Worm (Caenorhabditis elegans) whole organism, L4 larva: ENCODE results near the gene D1046.2.

Source experiments
- D1046.2 ChIP-seq: fragments of 200-800 bp; sonication (Bioruptor generic); IDR thresholded peaks from 2 replicates; pipeline ENCODE4 v1.3.6; 2022; ENCODE audit warnings: missing genetic modification characterization, missing compliant biosample characterization
- Y105C5A.15 ChIP-seq: fragments of 200-800 bp; sonication (Bioruptor generic); IDR thresholded peaks from 2 replicates; pipeline ENCODE4 v1.3.6; 2022; ENCODE audit warnings: missing genetic modification characterization, missing compliant biosample characterization
- Y48G9A.11 ChIP-seq: fragments of 200-800 bp; sonication (Bioruptor generic); IDR thresholded peaks from 2 replicates; pipeline ENCODE4 v1.3.6; 2022; ENCODE audit warnings: missing genetic modification reagents, missing genetic modification characterization, missing compliant biosample characterization
- Y75B8A.6 ChIP-seq: fragments of 200-800 bp; sonication (Bioruptor generic); IDR thresholded peaks from 2 replicates; pipeline ENCODE4 v1.3.6; 2022; ENCODE audit warnings: missing genetic modification reagents, missing genetic modification characterization, missing compliant biosample characterization
- aha-1 ChIP-seq: fragments of 150-350 bp; peaks from one replicate; lab custom pipeline; 2014; ENCODE audit warnings: missing biosample characterization, missing genetic modification characterization
- ama-1 ChIP-seq: fragments of 150-350 bp; optimal IDR thresholded peaks from 2 replicates; lab custom pipeline; 2014; ENCODE audit warnings: inconsistent platforms, mixed read lengths
- ceh-20 ChIP-seq: fragments of 200-800 bp; sonication (Bioruptor generic); IDR thresholded peaks from 2 replicates; pipeline ENCODE4 v1.3.6; 2022; ENCODE audit warnings: missing genetic modification reagents, missing genetic modification characterization, missing compliant biosample characterization
- ceh-28 ChIP-seq: fragments of 150-350 bp; optimal IDR thresholded peaks from 2 replicates; lab custom pipeline; 2014; ENCODE audit warnings: missing biosample characterization, missing genetic modification reagents, missing genetic modification characterization
- ceh-32 ChIP-seq: sonication (generic microtip); optimal IDR thresholded peaks from 2 replicates; lab custom pipeline; 2016; ENCODE audit warnings: mild to moderate bottlenecking, missing genetic modification characterization, missing compliant biosample characterization; ENCODE audit not compliant: poor library complexity
- ceh-62 ChIP-seq: sonication (generic microtip); optimal IDR thresholded peaks from 2 replicates; lab custom pipeline; 2017; ENCODE audit warnings: missing biosample characterization, missing genetic modification characterization
- cey-2 ChIP-seq: sonication (generic microtip); optimal IDR thresholded peaks from 3 replicates; lab custom pipeline; 2017; ENCODE audit warnings: missing genetic modification characterization, mild to moderate bottlenecking, missing compliant biosample characterization, antibody characterized with exemption, borderline replicate concordance; ENCODE audit not compliant: insufficient read depth
- ctbp-1 ChIP-seq: fragments of 200-800 bp; sonication (Bioruptor generic); IDR thresholded peaks from 2 replicates; pipeline ENCODE4 v1.3.6; 2022; ENCODE audit warnings: missing genetic modification reagents, missing genetic modification characterization, missing compliant biosample characterization
- daf-12 ChIP-seq: fragments of 150-350 bp; optimal IDR thresholded peaks from 2 replicates; lab custom pipeline; 2014; ENCODE audit warnings: missing biosample characterization, missing genetic modification reagents, missing genetic modification characterization
- daf-16 ChIP-seq, 3 experiments: sonication (generic microtip); optimal IDR thresholded peaks; 2 replicates each; lab custom pipeline; 2016 to 2017; ENCODE audit warnings: missing genetic modification characterization in 3 of 3, missing genetic modification reagents in 3 of 3, mild to moderate bottlenecking in 2 of 3, missing compliant biosample characterization in 2 of 3, missing biosample characterization in 1 of 3, moderate library complexity in 1 of 3
- dmd-6 ChIP-seq: fragments of 200-800 bp; sonication (Bioruptor generic); IDR thresholded peaks from 2 replicates; pipeline ENCODE4 v1.3.6; 2022; ENCODE audit warnings: missing genetic modification reagents, missing genetic modification characterization, missing compliant biosample characterization
- dmd-8 ChIP-seq: fragments of 200-800 bp; sonication (Bioruptor generic); IDR thresholded peaks from 2 replicates; pipeline ENCODE4 v1.3.6; 2022; ENCODE audit warnings: missing genetic modification characterization, missing compliant biosample characterization
- dmd-9 ChIP-seq: fragments of 200-800 bp; sonication (Bioruptor generic); IDR thresholded peaks from 2 replicates; pipeline ENCODE4 v1.3.6; 2022; ENCODE audit warnings: missing genetic modification reagents, missing genetic modification characterization, missing compliant biosample characterization
- duxl-1 ChIP-seq: sonication (generic microtip); optimal IDR thresholded peaks from 2 replicates; lab custom pipeline; 2016; ENCODE audit warnings: mild to moderate bottlenecking, missing genetic modification characterization, moderate library complexity, missing compliant biosample characterization; ENCODE audit not compliant: poor library complexity
- dve-1 ChIP-seq: sonication (generic microtip); optimal IDR thresholded peaks from 2 replicates; lab custom pipeline; 2017; ENCODE audit warnings: antibody characterized with exemption, mild to moderate bottlenecking, missing genetic modification characterization, missing compliant biosample characterization; ENCODE audit not compliant: insufficient read depth
- egl-43 ChIP-seq: fragments of 200-800 bp; sonication (Bioruptor generic); IDR thresholded peaks from 2 replicates; pipeline ENCODE4 v1.3.6; 2022; ENCODE audit warnings: missing genetic modification reagents, missing genetic modification characterization, missing compliant biosample characterization
- fos-1 ChIP-seq: fragments of 150-350 bp; optimal IDR thresholded peaks from 2 replicates; lab custom pipeline; 2014; ENCODE audit warnings: missing biosample characterization, missing genetic modification characterization
- hlh-11 ChIP-seq: fragments of 200-800 bp; sonication (Bioruptor generic); optimal IDR thresholded peaks from 2 replicates; lab custom pipeline; 2018; ENCODE audit warnings: mild to moderate bottlenecking, missing genetic modification characterization, missing compliant biosample characterization
- hlh-30 ChIP-seq: sonication (generic microtip); optimal IDR thresholded peaks from 2 replicates; lab custom pipeline; 2017; ENCODE audit warnings: antibody characterized with exemption, mild to moderate bottlenecking, missing genetic modification characterization, missing compliant biosample characterization; ENCODE audit not compliant: insufficient read depth
- lin-13 ChIP-seq: fragments of 150-350 bp; optimal IDR thresholded peaks from 2 replicates; lab custom pipeline; 2014; ENCODE audit warnings: missing biosample characterization, missing genetic modification reagents, missing genetic modification characterization
- lin-29 ChIP-seq: fragments of 200-800 bp; sonication (Bioruptor generic); IDR thresholded peaks from 2 replicates; pipeline ENCODE4 v1.3.6; 2022; ENCODE audit warnings: missing genetic modification reagents, missing genetic modification characterization, missing compliant biosample characterization
- lsy-2 ChIP-seq, 2 experiments: fragments of 150-350 bp in 1 of 2; sonication (generic microtip) in 1 of 2; optimal IDR thresholded peaks; 2 replicates each; lab custom pipeline; 2014 to 2017; ENCODE audit warnings: missing biosample characterization in 2 of 2, missing genetic modification characterization in 2 of 2
- madf-5 ChIP-seq, 2 experiments: fragments of 200-800 bp; sonication (Bioruptor generic); IDR thresholded peaks; 2 replicates each; pipeline ENCODE4 v1.3.6; 2022; ENCODE audit warnings: missing compliant biosample characterization in 2 of 2, missing genetic modification characterization in 2 of 2
- mdl-1 ChIP-seq, 2 experiments: fragments of 150-350 bp in 1 of 2; sonication (generic microtip) in 1 of 2; optimal IDR thresholded peaks; 2 replicates each; lab custom pipeline; 2014 to 2017; ENCODE audit warnings: missing biosample characterization in 2 of 2, missing genetic modification characterization in 2 of 2
- mxl-2 ChIP-seq: fragments of 200-800 bp; sonication (Bioruptor generic); conservative IDR thresholded peaks from 2 replicates; pipeline ENCODE4 v1.3.6; 2022; ENCODE audit warnings: missing genetic modification reagents, missing genetic modification characterization, missing compliant biosample characterization
- mxl-3 ChIP-seq: fragments of 200-800 bp; sonication (Bioruptor generic); optimal IDR thresholded peaks from 2 replicates; lab custom pipeline; 2018; ENCODE audit warnings: mild to moderate bottlenecking, missing genetic modification characterization, missing compliant biosample characterization
- nhr-111 ChIP-seq: fragments of 200-800 bp; sonication (Bioruptor generic); optimal IDR thresholded peaks from 2 replicates; lab custom pipeline; 2018; ENCODE audit warnings: mild to moderate bottlenecking, missing genetic modification characterization, missing compliant biosample characterization
- nhr-25 ChIP-seq: sonication (generic microtip); optimal IDR thresholded peaks from 2 replicates; lab custom pipeline; 2017; ENCODE audit warnings: missing genetic modification characterization, mild to moderate bottlenecking, missing compliant biosample characterization, antibody characterized with exemption, moderate library complexity, borderline replicate concordance; ENCODE audit not compliant: insufficient read depth
- nhr-41 ChIP-seq: fragments of 200-800 bp; sonication (Bioruptor generic); IDR thresholded peaks from 2 replicates; pipeline ENCODE4 v1.3.6; 2022; ENCODE audit warnings: missing genetic modification reagents, missing genetic modification characterization, missing compliant biosample characterization
- nhr-6 ChIP-seq: fragments of 150-350 bp; optimal IDR thresholded peaks from 2 replicates; lab custom pipeline; 2014; ENCODE audit warnings: missing biosample characterization, missing genetic modification characterization
- php-3 ChIP-seq: fragments of 200-800 bp; sonication (Bioruptor generic); IDR thresholded peaks from 2 replicates; pipeline ENCODE4 v1.3.6; 2022; ENCODE audit warnings: missing genetic modification reagents, missing genetic modification characterization, missing compliant biosample characterization
- pqm-1 ChIP-seq: sonication (generic microtip); optimal IDR thresholded peaks from 2 replicates; lab custom pipeline; 2017; ENCODE audit warnings: missing biosample characterization, missing genetic modification characterization
- saeg-2 ChIP-seq: fragments of 200-800 bp; sonication (Bioruptor generic); IDR thresholded peaks from 2 replicates; pipeline ENCODE4 v1.3.6; 2022; ENCODE audit warnings: missing genetic modification reagents, missing genetic modification characterization, missing compliant biosample characterization
- sdz-12 ChIP-seq: fragments of 200-800 bp; sonication (Bioruptor generic); optimal IDR thresholded peaks from 2 replicates; lab custom pipeline; 2018; ENCODE audit warnings: mild to moderate bottlenecking, missing genetic modification characterization, missing compliant biosample characterization
- set-16 ChIP-seq: fragments of 200-800 bp; sonication (Bioruptor generic); IDR thresholded peaks from 2 replicates; pipeline ENCODE4 v1.3.6; 2022; ENCODE audit warnings: missing genetic modification reagents, missing genetic modification characterization, missing compliant biosample characterization
- skn-1 ChIP-seq: fragments of 150-350 bp; optimal IDR thresholded peaks from 2 replicates; lab custom pipeline; 2014; ENCODE audit warnings: missing biosample characterization, missing genetic modification characterization
- snpc-4 ChIP-seq: fragments of 150-350 bp; optimal IDR thresholded peaks from 2 replicates; lab custom pipeline; 2014; ENCODE audit warnings: missing biosample characterization, missing genetic modification characterization
- spr-3 ChIP-seq: fragments of 200-800 bp; sonication (Bioruptor generic); optimal IDR thresholded peaks from 2 replicates; lab custom pipeline; 2018; ENCODE audit warnings: mild to moderate bottlenecking, missing genetic modification characterization, missing compliant biosample characterization
- tra-1 ChIP-seq: fragments of 200-800 bp; sonication (Bioruptor generic); IDR thresholded peaks from 2 replicates; pipeline ENCODE4 v1.3.6; 2022; ENCODE audit warnings: missing genetic modification reagents, missing genetic modification characterization, missing compliant biosample characterization
- unc-39 ChIP-seq: sonication (generic microtip); optimal IDR thresholded peaks from 2 replicates; lab custom pipeline; 2017; ENCODE audit warnings: missing biosample characterization, missing genetic modification characterization
- vab-7 ChIP-seq: fragments of 200-800 bp; sonication (Bioruptor generic); IDR thresholded peaks from 2 replicates; pipeline ENCODE4 v1.3.6; 2022; ENCODE audit warnings: missing genetic modification reagents, missing genetic modification characterization, missing compliant biosample characterization
- zfp-2 ChIP-seq: sonication (generic microtip); optimal IDR thresholded peaks from 2 replicates; lab custom pipeline; 2016; ENCODE audit warnings: mild to moderate bottlenecking, missing genetic modification characterization, missing compliant biosample characterization
- zfp-3 ChIP-seq: fragments of 200-800 bp; sonication (Bioruptor generic); conservative IDR thresholded peaks from 2 replicates; pipeline ENCODE4 v1.3.6; 2022; ENCODE audit warnings: missing genetic modification reagents, missing genetic modification characterization, missing compliant biosample characterization
- ztf-11 ChIP-seq: fragments of 150-350 bp; optimal IDR thresholded peaks from 2 replicates; lab custom pipeline; 2014; ENCODE audit warnings: missing biosample characterization, missing genetic modification characterization
- ztf-7 ChIP-seq: fragments of 150-350 bp; optimal IDR thresholded peaks from 2 replicates; lab custom pipeline; 2014; ENCODE audit warnings: missing biosample characterization, missing genetic modification characterization

D1046.2 gene

DNA sequence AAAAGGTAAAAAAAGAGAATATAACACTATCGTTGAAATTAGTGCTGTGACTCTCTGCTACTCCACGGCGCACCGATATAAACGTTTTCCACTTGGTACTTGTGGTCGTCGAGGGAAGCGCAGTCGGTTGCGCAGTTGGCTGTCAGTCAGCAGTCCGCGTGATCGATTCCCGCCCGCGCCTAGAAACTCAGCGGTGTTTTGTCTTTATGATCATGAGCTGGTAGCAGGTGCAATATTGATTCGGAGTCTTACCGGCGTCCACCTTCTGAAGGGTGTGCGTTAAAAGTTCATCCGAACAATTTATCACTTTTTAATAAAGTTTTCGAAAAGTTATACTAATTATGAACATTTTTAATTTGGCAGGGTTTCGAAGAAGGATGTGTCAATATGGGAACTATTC is 1.2 kb upstream of the D1046.2 start (continued):
- no peak for TF ChIP-seq ceh-32 (tag; lab: Kevin White, UChicago)
- TF ChIP-seq dmd-9 = peak; percentile 66
- no peak for TF ChIP-seq ztf-11 (tag; lab: Kevin White, UChicago)
- TF ChIP-seq ceh-62 (tag; lab: Kevin White, UChicago) = no peak
- TF ChIP-seq unc-39 (tag; lab: Kevin White, UChicago) = no peak
- TF ChIP-seq hlh-11 (tag; lab: Kevin White, UChicago) = peak; percentile 85
- TF ChIP-seq dmd-6 (GFP tag; lab: Robert Waterston, UW) = peak; percentile 69
- peak; percentile 88 for TF ChIP-seq sdz-12 (GFP tag; lab: Kevin White, UChicago)
- peak; percentile 41 for TF ChIP-seq ama-1
- peak; percentile 79 for TF ChIP-seq nhr-25
- peak; percentile 90 for TF ChIP-seq dve-1 (tag; lab: Kevin White, UChicago)
- peak; percentile 64 for TF ChIP-seq zfp-2 (tag; lab: Kevin White, UChicago)
- peak; percentile 98 for TF ChIP-seq dmd-8 (GFP tag; lab: Robert Waterston, UW)
- peak; percentile 83 for TF ChIP-seq spr-3 (GFP tag; lab: Kevin White, UChicago)
- TF ChIP-seq ceh-28 = peak; percentile 42
- peak; percentile 88 for TF ChIP-seq php-3 (GFP tag; lab: Robert Waterston, UW)
- TF ChIP-seq D1046.2 (GFP tag; lab: Robert Waterston, UW) = no peak
- peak; percentile 76 to 82 for TF ChIP-seq madf-5 (GFP tag; IDR thresholded peaks at IDR 0.05; lab: Robert Waterston, UW)
- no peak for TF ChIP-seq skn-1 (tag; lab: Kevin White, UChicago)
- TF ChIP-seq ceh-20 = peak; percentile 84
- 0 out of 2 replicates have a peak, but pooled peaks have one; percentile 41 for TF ChIP-seq Y105C5A.15 (GFP tag; lab: Robert Waterston, UW)
- TF ChIP-seq lsy-2 (tag; optimal IDR thresholded peaks at IDR 0.05; lab: Kevin White, UChicago) = no peak
- TF ChIP-seq mxl-2 = peak; percentile 72
- peak; percentile 84 for TF ChIP-seq Y48G9A.11 (GFP tag; lab: Robert Waterston, UW)
- peak; percentile 80 for TF ChIP-seq tra-1 (GFP tag; lab: Robert Waterston, UW)
- TF ChIP-seq hlh-30 (tag; lab: Kevin White, UChicago) = peak; percentile 97
- TF ChIP-seq lin-13 (GFP tag; lab: Kevin White, UChicago) = peak; percentile 74
- TF ChIP-seq duxl-1 = peak; percentile 82
- peak; percentile 85 to 93 for TF ChIP-seq daf-16 (GFP tag; optimal IDR thresholded peaks at IDR 0.05; lab: Kevin White, UChicago)
- TF ChIP-seq daf-16 (tag; optimal IDR thresholded peaks at IDR 0.05; lab: Kevin White, UChicago) = peak; percentile 75
- TF ChIP-seq cey-2 (tag; lab: Kevin White, UChicago) = peak; percentile 60
- peak; percentile 73; the same call in 1 of the 2 replicates for TF ChIP-seq lin-29 (GFP tag; lab: Robert Waterston, UW)
- peak; percentile 89 for TF ChIP-seq ctbp-1 (GFP tag; lab: Robert Waterston, UW)
- TF ChIP-seq snpc-4 (tag; lab: Kevin White, UChicago) = no peak
- TF ChIP-seq egl-43 = peak; percentile 97
- TF ChIP-seq ztf-7 = peak; percentile 89
- TF ChIP-seq aha-1 (tag; lab: Kevin White, UChicago) = peak; percentile 93
- peak; percentile 88 for TF ChIP-seq nhr-6 (tag; lab: Kevin White, UChicago)
- peak; percentile 80; the same call in 1 of the 2 replicates for TF ChIP-seq set-16
- no peak for TF ChIP-seq daf-12 (tag; lab: Kevin White, UChicago)
- TF ChIP-seq nhr-41 (GFP tag; lab: Robert Waterston, UW) = peak; percentile 87
- peak; percentile 92 for TF ChIP-seq nhr-111 (GFP tag; lab: Kevin White, UChicago)
- TF ChIP-seq Y75B8A.6 = 0 out of 2 replicates have a peak, but pooled peaks have one; percentile 66
- TF ChIP-seq fos-1 (tag; lab: Kevin White, UChicago) = no peak
- peak; percentile 25 for TF ChIP-seq pqm-1 (tag; lab: Kevin White, UChicago)
- peak; percentile 88 for TF ChIP-seq mxl-3
- TF ChIP-seq mdl-1 (tag; optimal IDR thresholded peaks at IDR 0.05; lab: Kevin White, UChicago) = peak in 1 of 2 experiments; percentile 6
- peak; percentile 89 for TF ChIP-seq zfp-3 (GFP tag; lab: Robert Waterston, UW)
- TF ChIP-seq vab-7 = peak; percentile 91; the same call in 1 of the 2 replicates
- peak; percentile 81 for TF ChIP-seq saeg-2 (GFP tag; lab: Robert Waterston, UW)
